Worm (Caenorhabditis elegans): ENCODE measurements around the gene Y53F4B.20.

Y53F4B.20 gene

ce11 chrII:15089086-15089895 is 5.0 kb downstream of the Y53F4B.20 start (continued):
- no peak for TF ChIP-seq php-3 (GFP tag; IDR thresholded peaks at IDR 0.05)
- TF ChIP-seq daf-12 (tag; optimal IDR thresholded peaks at IDR 0.05) = no peak
- no peak for TF ChIP-seq lsy-2 (tag; optimal IDR thresholded peaks at IDR 0.05)
- TF ChIP-seq fos-1 (tag; optimal IDR thresholded peaks at IDR 0.05) = no peak
- TF ChIP-seq ZK337.2 (GFP tag; IDR thresholded peaks at IDR 0.05) = peak; percentile 80; the same call in 1 of the 2 replicates
- no peak for TF ChIP-seq mep-1 (tag; optimal IDR thresholded peaks at IDR 0.05)

- TF ChIP-seq T20F7.1 (GFP tag; optimal IDR thresholded peaks at IDR 0.05) (peak; percentile 92), fos-1 (tag; optimal IDR thresholded peaks at IDR 0.05) (no peak)
Measured at ce11 chrII:15089896-15090230, 5.6 kb downstream of the Y53F4B.20 start, which contains the start of gene Y53F4B.21. Y53F4B.21 (plus strand) TSS chrII:15090180.

ce11 chrII:15096328-15096727 is 12.1 kb downstream of the Y53F4B.20 start:
- TF ChIP-seq nhr-42 (GFP tag; IDR thresholded peaks at IDR 0.05) (0 out of 2 replicates have a peak, but pooled peaks have one; percentile 56), ZK337.2 (GFP tag; IDR thresholded peaks at IDR 0.05) (peak; percentile 7; the same call in 1 of the 2 replicates), egl-43 (GFP tag; IDR thresholded peaks at IDR 0.05) (peak; percentile 49; the same call in 1 of the 2 replicates), Y48G9A.11 (GFP tag; IDR thresholded peaks at IDR 0.05) (0 out of 2 replicates have a peak, but pooled peaks have one; percentile 10)

ce11 chrII:15107184-15107583 is 22.9 kb downstream of the Y53F4B.20 start:
- TF ChIP-seq mxl-3 (GFP tag; optimal IDR thresholded peaks at IDR 0.05) = no peak
- TF ChIP-seq aha-1 (tag) = peak; percentile 93

ce11 chrII:15109844-15110243 is 25.6 kb downstream of the Y53F4B.20 start, which contains the start of gene Y53F4B.39:
Y53F4B.39 (plus strand) TSS chrII:15110144.
- no peak for TF ChIP-seq unc-39 (tag; optimal IDR thresholded peaks at IDR 0.05)
- TF ChIP-seq ZK546.5 (tag; optimal IDR thresholded peaks at IDR 0.05) = no peak
- peak in 1 of 2 experiments; percentile 26 for TF ChIP-seq unc-62 (GFP tag; optimal IDR thresholded peaks at IDR 0.05 in 1 of 2)
- no peak for TF ChIP-seq unc-62 (tag; optimal IDR thresholded peaks at IDR 0.05)
- no peak for TF ChIP-seq nhr-77 (tag; optimal IDR thresholded peaks at IDR 0.05)

- peak; percentile 35 for TF ChIP-seq pqm-1 (tag; optimal IDR thresholded peaks at IDR 0.05)
- no peak for TF ChIP-seq D1046.2 (GFP tag; IDR thresholded peaks at IDR 0.05)
- no peak for TF ChIP-seq madf-5 (GFP tag; IDR thresholded peaks at IDR 0.05)
- TF ChIP-seq nhr-42 (GFP tag; IDR thresholded peaks at IDR 0.05) = peak; percentile 66; the same call in 1 of the 2 replicates
- no peak for TF ChIP-seq Y105C5A.15 (GFP tag; IDR thresholded peaks at IDR 0.05)
- TF ChIP-seq lsy-2 (tag; optimal IDR thresholded peaks at IDR 0.05) = peak in 1 of 2 experiments; percentile 27
- no peak for TF ChIP-seq spr-3 (GFP tag; optimal IDR thresholded peaks at IDR 0.05)
- TF ChIP-seq nhr-28 (tag; optimal IDR thresholded peaks at IDR 0.05) = peak; percentile 93
- peak; percentile 31 for TF ChIP-seq mes-2 (tag; optimal IDR thresholded peaks at IDR 0.05; ENCODE audit: poor library complexity, severe bottlenecking)
- no peak for TF ChIP-seq ama-1 (optimal IDR thresholded peaks at IDR 0.05)
- TF ChIP-seq daf-16 (GFP tag; optimal IDR thresholded peaks at IDR 0.05) = no peak
- peak; percentile 84 for TF ChIP-seq daf-16 (tag; optimal IDR thresholded peaks at IDR 0.05)
- TF ChIP-seq unc-62 (GFP tag; optimal IDR thresholded peaks at IDR 0.05 in 1 of 2) = peak in 1 of 2 experiments; percentile 19
- TF ChIP-seq unc-62 (tag; optimal IDR thresholded peaks at IDR 0.05) = no peak
- peak; percentile 9 for TF ChIP-seq hlh-30 (tag; optimal IDR thresholded peaks at IDR 0.05; ENCODE audit: insufficient read depth)
- TF ChIP-seq dmd-8 (GFP tag; IDR thresholded peaks at IDR 0.05) = no peak
- no peak for TF ChIP-seq snpc-4 (tag; optimal IDR thresholded peaks at IDR 0.05)
- no peak for TF ChIP-seq tag-97 (GFP tag; IDR thresholded peaks at IDR 0.05)
- TF ChIP-seq ZK546.5 (tag; optimal IDR thresholded peaks at IDR 0.05) = no peak
- peak; percentile 11 for TF ChIP-seq nhr-11 (tag; optimal IDR thresholded peaks at IDR 0.05)
- TF ChIP-seq nhr-76 (tag; optimal IDR thresholded peaks at IDR 0.05) = no peak
- TF ChIP-seq dmd-6 (GFP tag; IDR thresholded peaks at IDR 0.05) = peak; percentile 77
- TF ChIP-seq hlh-11 (tag; optimal IDR thresholded peaks at IDR 0.05) = peak; percentile 68
- TF ChIP-seq T20F7.1 (GFP tag; optimal IDR thresholded peaks at IDR 0.05) = no peak
- no peak for TF ChIP-seq hmg-1.1 (GFP tag; IDR thresholded peaks at IDR 0.05)
- TF ChIP-seq dve-1 (tag; optimal IDR thresholded peaks at IDR 0.05; ENCODE audit: insufficient read depth) = peak; percentile 66
- peak; percentile 97 for TF ChIP-seq nhr-77 (tag; optimal IDR thresholded peaks at IDR 0.05)
- TF ChIP-seq ceh-28 (tag; optimal IDR thresholded peaks at IDR 0.05) = no peak
- TF ChIP-seq mxl-3 (GFP tag; optimal IDR thresholded peaks at IDR 0.05) = peak; percentile 9
- no peak for TF ChIP-seq lin-29 (GFP tag; IDR thresholded peaks at IDR 0.05)
- TF ChIP-seq fkh-10 (GFP tag; optimal IDR thresholded peaks at IDR 0.05) = no peak
Measured at ce11 chrII:15111352-15111751, 27.1 kb downstream of the Y53F4B.20 start.

Data from whole organism, L4 larva.